Fruit fly (Drosophila melanogaster) Kc167 (cell line): ENCODE measurements around the gene CG33965.

Experiments
- Sin3A ChIP-seq: fragments of >200 bp; optimal IDR thresholded peaks from 2 replicates; lab custom pipeline; 2018; ENCODE audit warnings: missing external identifiers
- h ChIP-seq: fragments of >200 bp; optimal IDR thresholded peaks from 3 replicates; lab custom pipeline; 2018; ENCODE audit warnings: missing external identifiers
- psq ChIP-seq: fragments of >200 bp; optimal IDR thresholded peaks from 2 replicates; lab custom pipeline; 2017; ENCODE audit warnings: missing external identifiers
- ttk ChIP-seq: sonication (Bioruptor generic); optimal IDR thresholded peaks from 2 replicates; lab custom pipeline; 2017; ENCODE audit warnings: missing external identifiers

- no peak for TF ChIP-seq ttk (lab: Kevin White, UChicago)
- no peak for TF ChIP-seq h (lab: Kevin White, UChicago)
- no peak for TF ChIP-seq psq (lab: Kevin White, UChicago)
- TF ChIP-seq Sin3A (lab: Kevin White, UChicago) = no peak
Measured at dm6 chr3L:1211096-1211495, 21.6 kb upstream of the CG33965 start, which contains the start of gene LysD.
